Fruit fly (Drosophila melanogaster): ENCODE results near the gene Cdep.

The Cdep gene

DNA sequence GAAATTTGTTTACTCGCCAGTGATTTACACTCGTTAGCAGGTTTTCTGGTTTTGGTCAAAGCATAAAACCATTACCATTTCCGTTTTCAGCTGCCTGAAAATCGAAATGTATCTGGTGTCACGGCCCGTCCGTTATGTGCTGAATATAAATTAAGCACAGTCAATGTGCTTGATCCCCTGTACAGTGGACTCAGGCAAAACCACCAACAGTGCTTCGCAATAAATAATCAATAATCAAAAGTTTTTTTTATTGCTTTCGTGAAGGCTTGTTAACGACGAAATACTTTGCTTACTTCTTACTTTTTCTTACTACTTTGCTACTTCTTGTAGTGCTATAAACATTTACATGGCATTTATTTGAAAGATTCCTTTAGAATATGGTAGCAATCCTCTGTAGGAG is 2.8 kb downstream of the Cdep start (continued):
- TF ChIP-seq CG4360 (GFP tag; IDR thresholded peaks at IDR 0.05) (no peak), dimm (GFP tag; IDR thresholded peaks at IDR 0.05) (no peak), da (GFP tag; optimal IDR thresholded peaks at IDR 0.05) (no peak), Abd-B (GFP tag; optimal IDR thresholded peaks at IDR 0.05) (no peak), CG14014 (GFP tag; IDR thresholded peaks at IDR 0.05) (no peak), CG10431 (GFP tag; optimal IDR thresholded peaks at IDR 0.05) (no peak), Sox102F (GFP tag; optimal IDR thresholded peaks at IDR 0.05) (no peak), CG6254 (GFP tag; optimal IDR thresholded peaks at IDR 0.05) (no peak), CG2875 (GFP tag; optimal IDR thresholded peaks at IDR 0.05) (no peak), jumu (GFP tag; optimal IDR thresholded peaks at IDR 0.05) (no peak), sd (tag; optimal IDR thresholded peaks at IDR 0.05) (no peak), CG30403 (GFP tag; optimal IDR thresholded peaks at IDR 0.05) (peak; percentile 12), Bteb2 (GFP tag; optimal IDR thresholded peaks at IDR 0.05) (no peak), dpn (GFP tag; optimal IDR thresholded peaks at IDR 0.05) (peak in 1 of 2 experiments; percentile 7), lilli (GFP tag; optimal IDR thresholded peaks at IDR 0.05) (peak; percentile 23), fd64A (GFP tag; optimal IDR thresholded peaks at IDR 0.05) (no peak), CG12659 (GFP tag; optimal IDR thresholded peaks at IDR 0.05) (peak; percentile 5), CG9932 (GFP tag; IDR thresholded peaks at IDR 0.05) (peak; percentile 36), slp2 (GFP tag; optimal IDR thresholded peaks at IDR 0.05) (peak; percentile 32), CG2120 (GFP tag; optimal IDR thresholded peaks at IDR 0.05) (peak; percentile 50), Hsf (GFP tag; optimal IDR thresholded peaks at IDR 0.05) (no peak), vvl (GFP tag; IDR thresholded peaks at IDR 0.05) (peak; percentile 74), Ets97D (GFP tag; optimal IDR thresholded peaks at IDR 0.05) (no peak), Chrac-16 (GFP tag; optimal IDR thresholded peaks at IDR 0.05) (no peak), sens-2 (GFP tag; IDR thresholded peaks at IDR 0.05) (no peak), CG12942 (GFP tag; optimal IDR thresholded peaks at IDR 0.05) (no peak), E2f1 (GFP tag; IDR thresholded peaks at IDR 0.05) (no peak), HLH54F (GFP tag; optimal IDR thresholded peaks at IDR 0.05) (peak; percentile 20), oc (tag; optimal IDR thresholded peaks at IDR 0.05) (no peak), CG13424 (tag; optimal IDR thresholded peaks at IDR 0.05) (no peak), disco-r (GFP tag; optimal IDR thresholded peaks at IDR 0.05) (no peak), tio (GFP tag; optimal IDR thresholded peaks at IDR 0.05) (peak; percentile 8), CG13624 (GFP tag; optimal IDR thresholded peaks at IDR 0.05) (peak; percentile 11), CG32532 (GFP tag; IDR thresholded peaks at IDR 0.05) (no peak), CG34376 (GFP tag; optimal IDR thresholded peaks at IDR 0.05) (no peak), HLH3B (GFP tag; IDR thresholded peaks at IDR 0.05) (no peak), lola (GFP tag; optimal IDR thresholded peaks at IDR 0.05) (peak in 1 of 3 experiments; percentile 6), zf30C (GFP tag; optimal IDR thresholded peaks at IDR 0.05) (no peak), CG11504 (tag; optimal IDR thresholded peaks at IDR 0.05) (peak; percentile 28), otp (GFP tag; IDR thresholded peaks at IDR 0.05) (no peak), Rfx (GFP tag; IDR thresholded peaks at IDR 0.05) (peak; percentile 28; the same call in 1 of the 2 replicates), Hr39 (optimal IDR thresholded peaks at IDR 0.05) (no peak), cas (GFP tag; IDR thresholded peaks at IDR 0.05) (no peak), onecut (GFP tag; IDR thresholded peaks at IDR 0.05) (peak; percentile 22; the same call in 1 of the 2 replicates), Doc2 (GFP tag; IDR thresholded peaks at IDR 0.05) (no peak), row (GFP tag; IDR thresholded peaks at IDR 0.05) (peak; percentile 45; the same call in 2 of the 3 replicates), Fer1 (GFP tag; optimal IDR thresholded peaks at IDR 0.05) (no peak), CG10366 (GFP tag; IDR thresholded peaks at IDR 0.05) (no peak), CG13123 (GFP tag; optimal IDR thresholded peaks at IDR 0.05) (no peak), sug (tag; optimal IDR thresholded peaks at IDR 0.05) (peak; percentile 5), CG8290 (GFP tag; optimal IDR thresholded peaks at IDR 0.05) (no peak), CG8290 (tag; optimal IDR thresholded peaks at IDR 0.05) (peak in 1 of 2 experiments; percentile 9), stc (GFP tag; IDR thresholded peaks at IDR 0.05) (no peak)
